Worm (Caenorhabditis elegans): ENCODE data around the gene tag-314.

ce11 chrV:10425098-10425497 lies 3.4 kb downstream of the tag-314 start, which contains the start of gene col-12:
- TF ChIP-seq tra-4 (tag; optimal IDR thresholded peaks at IDR 0.05) (no peak), flt-1 (GFP tag; IDR thresholded peaks at IDR 0.05) (no peak), tbx-11 (GFP tag; IDR thresholded peaks at IDR 0.05) (no peak), ama-1 (optimal IDR thresholded peaks at IDR 0.05) (no peak), hmg-4 (GFP tag; optimal IDR thresholded peaks at IDR 0.05) (no peak), hnd-1 (tag; optimal IDR thresholded peaks at IDR 0.05) (no peak), B0310.2 (tag; optimal IDR thresholded peaks at IDR 0.05) (no peak), aly-1 (tag; optimal IDR thresholded peaks at IDR 0.05) (no peak), F13C5.2 (tag; optimal IDR thresholded peaks at IDR 0.05) (no peak), ceh-13 (GFP tag; optimal IDR thresholded peaks at IDR 0.05) (no peak), sea-1 (GFP tag; conservative IDR thresholded peaks at IDR 0.05) (no peak), scrt-1 (GFP tag; IDR thresholded peaks at IDR 0.05) (no peak), ets-7 (tag; optimal IDR thresholded peaks at IDR 0.05) (no peak), tbx-37 (GFP tag; conservative IDR thresholded peaks at IDR 0.05) (no peak)

Measured in whole organism, early embryonic.